Fruit fly (Drosophila melanogaster) whole organism, prepupa: ENCODE data around the gene CG31415.

Source experiments
- Blimp-1 ChIP-seq: fragments of 200-800 bp; sonication (Bioruptor generic); optimal IDR thresholded peaks from 3 replicates; lab custom pipeline; 2017; ENCODE audit warnings: missing biosample characterization, missing genetic modification characterization, mild to moderate bottlenecking, moderate library complexity, missing genetic modification reagents
- CG10631 ChIP-seq: fragments of 200-800 bp; sonication (Bioruptor generic); optimal IDR thresholded peaks from 2 replicates; lab custom pipeline; 2016; ENCODE audit warnings: missing biosample characterization, missing genetic modification characterization
- CG10669 ChIP-seq: fragments of 200-800 bp; sonication (Bioruptor generic); optimal IDR thresholded peaks from 3 replicates; lab custom pipeline; 2018; ENCODE audit warnings: missing biosample characterization, mild to moderate bottlenecking, missing genetic modification characterization, moderate library complexity
- CG11762 ChIP-seq: fragments of 200-800 bp; sonication (Bioruptor generic); optimal IDR thresholded peaks from 3 replicates; lab custom pipeline; 2016; ENCODE audit warnings: missing biosample characterization, missing genetic modification characterization; ENCODE audit not compliant: insufficient read depth
- CG11902 ChIP-seq: fragments of 200-800 bp; sonication (Bioruptor generic); optimal IDR thresholded peaks from 3 replicates; lab custom pipeline; 2016; ENCODE audit warnings: missing biosample characterization, missing genetic modification characterization
- CG16779 ChIP-seq: fragments of 200-800 bp; sonication (Bioruptor generic); optimal IDR thresholded peaks from 3 replicates; lab custom pipeline; 2017; ENCODE audit warnings: missing biosample characterization, mild to moderate bottlenecking, missing genetic modification characterization
- CG34406 ChIP-seq: fragments of 200-800 bp; sonication (Bioruptor generic); optimal IDR thresholded peaks from 3 replicates; lab custom pipeline; 2016; ENCODE audit warnings: missing biosample characterization, missing genetic modification characterization
- CG3919 ChIP-seq: fragments of 200-800 bp; sonication (Bioruptor generic); optimal IDR thresholded peaks from 3 replicates; lab custom pipeline; 2016; ENCODE audit warnings: missing biosample characterization, missing genetic modification characterization
- CG4318 ChIP-seq: fragments of 200-800 bp; sonication (Bioruptor generic); optimal IDR thresholded peaks from 3 replicates; lab custom pipeline; 2017; ENCODE audit warnings: missing biosample characterization, mild to moderate bottlenecking, missing genetic modification characterization
- CG6163 ChIP-seq: fragments of 200-800 bp; sonication (Bioruptor generic); IDR thresholded peaks from 3 replicates; pipeline ENCODE4 v1.3.6; 2022; ENCODE audit warnings: missing biosample characterization, missing genetic modification characterization
- CG6276 ChIP-seq: fragments of 200-800 bp; sonication (Bioruptor generic); optimal IDR thresholded peaks from 2 replicates; lab custom pipeline; 2017; ENCODE audit warnings: missing biosample characterization, mild to moderate bottlenecking, missing genetic modification characterization
- CG6792 ChIP-seq: fragments of 200-800 bp; sonication (Bioruptor generic); optimal IDR thresholded peaks from 3 replicates; lab custom pipeline; 2016; ENCODE audit warnings: missing biosample characterization, missing genetic modification characterization
- CG6854 ChIP-seq: fragments of 200-800 bp; sonication (Bioruptor generic); optimal IDR thresholded peaks from 2 replicates; lab custom pipeline; 2017; ENCODE audit warnings: missing biosample characterization, mild to moderate bottlenecking, missing genetic modification characterization
- CG7368 ChIP-seq: fragments of 200-800 bp; sonication (Bioruptor generic); optimal IDR thresholded peaks from 3 replicates; lab custom pipeline; 2016; ENCODE audit warnings: missing biosample characterization, missing genetic modification characterization
- CG8119 ChIP-seq: fragments of 200-800 bp; sonication (Bioruptor generic); IDR thresholded peaks from 3 replicates; pipeline ENCODE4 v1.3.6; 2022; ENCODE audit warnings: missing biosample characterization, missing genetic modification characterization
- CG8319 ChIP-seq: fragments of 200-800 bp; sonication (Bioruptor generic); optimal IDR thresholded peaks from 3 replicates; lab custom pipeline; 2016; ENCODE audit warnings: missing biosample characterization, missing genetic modification characterization
- CG9139 ChIP-seq: fragments of 200-800 bp; sonication (Bioruptor generic); optimal IDR thresholded peaks from 3 replicates; lab custom pipeline; 2017; ENCODE audit warnings: missing biosample characterization, mild to moderate bottlenecking, missing genetic modification characterization
- Eip75B ChIP-seq: fragments of 200-800 bp; sonication (Bioruptor generic); optimal IDR thresholded peaks from 3 replicates; lab custom pipeline; 2016; ENCODE audit warnings: missing biosample characterization, missing genetic modification characterization
- Eip78C ChIP-seq: fragments of 200-800 bp; sonication (Bioruptor generic); peaks from one replicate; lab custom pipeline; 2016; ENCODE audit warnings: missing biosample characterization, missing genetic modification characterization
- Ets21C ChIP-seq: fragments of 200-800 bp; sonication (Bioruptor generic); optimal IDR thresholded peaks from 3 replicates; lab custom pipeline; 2016; ENCODE audit warnings: missing biosample characterization, missing genetic modification characterization
- Ets96B ChIP-seq: fragments of 200-800 bp; optimal IDR thresholded peaks from 2 replicates; lab custom pipeline; 2019; ENCODE audit warnings: missing biosample characterization, mild to moderate bottlenecking, missing genetic modification characterization, moderate library complexity
- Gug ChIP-seq: fragments of 200-800 bp; sonication (Bioruptor generic); IDR thresholded peaks from 2 replicates; pipeline ENCODE4 v1.3.6; 2022; ENCODE audit warnings: missing biosample characterization, missing genetic modification characterization
- Hr38 ChIP-seq: sonication (Bioruptor generic); optimal IDR thresholded peaks from 2 replicates; lab custom pipeline; 2016; ENCODE audit warnings: missing biosample characterization, missing genetic modification characterization
- Hr39 ChIP-seq: fragments of 200-800 bp; sonication (Bioruptor generic); optimal IDR thresholded peaks from 2 replicates; lab custom pipeline; 2016; ENCODE audit warnings: missing biosample characterization, missing genetic modification characterization
- Hr4 ChIP-seq: fragments of 200-800 bp; sonication (Bioruptor generic); optimal IDR thresholded peaks from 3 replicates; lab custom pipeline; 2016; ENCODE audit warnings: missing biosample characterization, missing genetic modification characterization
- Lpt ChIP-seq: fragments of 200-800 bp; sonication (Bioruptor generic); optimal IDR thresholded peaks from 3 replicates; lab custom pipeline; 2016; ENCODE audit warnings: missing biosample characterization, missing genetic modification characterization
- Met ChIP-seq: fragments of 200-800 bp; sonication (Bioruptor generic); optimal IDR thresholded peaks from 3 replicates; lab custom pipeline; 2016; ENCODE audit warnings: missing biosample characterization, missing genetic modification characterization
- OdsH ChIP-seq: fragments of 200-800 bp; sonication (Bioruptor generic); optimal IDR thresholded peaks from 3 replicates; lab custom pipeline; 2016; ENCODE audit warnings: missing biosample characterization, missing genetic modification characterization
- Smox ChIP-seq: fragments of 200-800 bp; sonication (Bioruptor generic); optimal IDR thresholded peaks from 3 replicates; lab custom pipeline; 2016; ENCODE audit warnings: missing biosample characterization, missing genetic modification characterization
- Sox102F ChIP-seq: fragments of 200-800 bp; sonication (Bioruptor generic); optimal IDR thresholded peaks from 2 replicates; lab custom pipeline; 2016; ENCODE audit warnings: missing biosample characterization, mild to moderate bottlenecking, missing genetic modification characterization
- Sox15 ChIP-seq: fragments of 200-800 bp; sonication (Bioruptor generic); optimal IDR thresholded peaks from 3 replicates; lab custom pipeline; 2016; ENCODE audit warnings: missing biosample characterization, missing genetic modification characterization
- achi ChIP-seq: fragments of 200-800 bp; sonication (Bioruptor generic); optimal IDR thresholded peaks from 3 replicates; lab custom pipeline; 2016; ENCODE audit warnings: missing biosample characterization, missing genetic modification characterization
- cyc ChIP-seq: fragments of 200-800 bp; sonication (Bioruptor generic); optimal IDR thresholded peaks from 3 replicates; lab custom pipeline; 2016; ENCODE audit warnings: missing biosample characterization, missing genetic modification characterization
- dac ChIP-seq: fragments of 200-800 bp; sonication (Bioruptor generic); optimal IDR thresholded peaks from 2 replicates; lab custom pipeline; 2017; ENCODE audit warnings: missing biosample characterization, mild to moderate bottlenecking, missing genetic modification characterization
- dsx ChIP-seq: fragments of 200-800 bp; optimal IDR thresholded peaks from 3 replicates; lab custom pipeline; 2019; ENCODE audit warnings: missing biosample characterization, mild to moderate bottlenecking, missing genetic modification characterization, moderate library complexity; ENCODE audit not compliant: poor library complexity, severe bottlenecking
- eg ChIP-seq: fragments of 200-800 bp; sonication (Bioruptor generic); IDR thresholded peaks from 3 replicates; pipeline ENCODE4 v1.3.6; 2022; ENCODE audit warnings: missing biosample characterization, missing genetic modification characterization
- esn ChIP-seq: fragments of 200-800 bp; sonication (Bioruptor generic); optimal IDR thresholded peaks from 2 replicates; lab custom pipeline; 2016; ENCODE audit warnings: missing biosample characterization, mild to moderate bottlenecking, missing genetic modification characterization, moderate library complexity
- fd59A ChIP-seq: fragments of 200-800 bp; sonication (Bioruptor generic); optimal IDR thresholded peaks from 2 replicates; lab custom pipeline; 2017; ENCODE audit warnings: missing biosample characterization, mild to moderate bottlenecking, missing genetic modification characterization, missing genetic modification reagents
- lz ChIP-seq: fragments of 200-800 bp; sonication (Bioruptor generic); optimal IDR thresholded peaks from 3 replicates; lab custom pipeline; 2016; ENCODE audit warnings: missing biosample characterization, missing genetic modification characterization
- salr ChIP-seq, 2 experiments: fragments of 200-800 bp; sonication (Bioruptor generic); optimal IDR thresholded peaks; 3 replicates each; lab custom pipeline; 2016 to 2018; ENCODE audit warnings: missing biosample characterization in 2 of 2, missing genetic modification characterization in 2 of 2, mild to moderate bottlenecking in 1 of 2
- spab ChIP-seq: fragments of 200-800 bp; sonication (Bioruptor generic); optimal IDR thresholded peaks from 2 replicates; lab custom pipeline; 2017; ENCODE audit warnings: missing biosample characterization, mild to moderate bottlenecking, missing genetic modification characterization, missing genetic modification reagents
- ss ChIP-seq, 2 experiments: fragments of 200-800 bp; sonication (Bioruptor generic); optimal IDR thresholded peaks; 2 replicates in 1 of 2; 3 replicates in 1 of 2; lab custom pipeline; 2017 to 2018; ENCODE audit warnings: mild to moderate bottlenecking in 2 of 2, missing biosample characterization in 2 of 2, missing genetic modification characterization in 2 of 2, moderate library complexity in 1 of 2
- svp ChIP-seq: fragments of 200-800 bp; sonication (Bioruptor generic); peaks from one replicate; lab custom pipeline; 2016; ENCODE audit warnings: missing biosample characterization, missing genetic modification characterization
- topi ChIP-seq: fragments of 200-800 bp; sonication (Bioruptor generic); optimal IDR thresholded peaks from 3 replicates; lab custom pipeline; 2016; ENCODE audit warnings: missing biosample characterization, missing genetic modification characterization
- vri ChIP-seq: fragments of 200-800 bp; sonication (Bioruptor generic); optimal IDR thresholded peaks from 3 replicates; lab custom pipeline; 2016; ENCODE audit warnings: missing biosample characterization, mild to moderate bottlenecking, missing genetic modification characterization

CG31415 gene

DNA sequence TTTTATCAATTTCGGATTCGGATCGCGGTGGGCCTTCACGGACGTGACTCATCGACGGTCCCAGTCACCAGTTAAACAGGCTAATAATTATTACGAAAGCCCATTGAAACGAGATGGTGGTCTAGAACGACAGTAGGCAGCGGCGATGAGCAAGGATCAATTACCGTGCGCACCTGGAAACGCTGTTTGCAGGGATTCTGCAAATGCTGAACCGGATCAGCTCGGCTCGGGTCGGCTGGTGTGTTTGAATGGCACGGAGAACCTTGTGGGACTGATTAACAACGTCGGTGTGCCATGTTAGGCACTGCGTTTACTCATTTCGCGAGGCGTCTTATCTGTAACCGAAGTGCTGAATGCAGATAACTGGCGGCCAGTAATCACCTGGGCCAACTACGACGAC lies 30.8 kb downstream of the CG31415 start, which contains the start of gene Whamy:
Whamy (minus strand) TSS at position 273 of the 400 bp plus-strand sequence.
- TF ChIP-seq svp (GFP tag; lab: Kevin White, UChicago): peak; percentile 72
- no peak for TF ChIP-seq dsx (GFP tag; lab: Kevin White, UChicago)
- no peak for TF ChIP-seq CG11902 (GFP tag; lab: Kevin White, UChicago)
- peak; percentile 88 for TF ChIP-seq vri (GFP tag; lab: Kevin White, UChicago)
- no peak for TF ChIP-seq achi (GFP tag; lab: Kevin White, UChicago)
- TF ChIP-seq OdsH (GFP tag; lab: Kevin White, UChicago): no peak
- peak in 1 of 2 experiments; percentile 8 for TF ChIP-seq ss (GFP tag; optimal IDR thresholded peaks at IDR 0.05; lab: Kevin White, UChicago)
- TF ChIP-seq CG34406 (GFP tag; lab: Kevin White, UChicago): no peak
- TF ChIP-seq Lpt: no peak
- no peak for TF ChIP-seq CG10631
- no peak for TF ChIP-seq Ets96B (tag; lab: Kevin White, UChicago)
- TF ChIP-seq cyc (GFP tag; lab: Kevin White, UChicago): no peak
- TF ChIP-seq Ets21C (GFP tag; lab: Kevin White, UChicago): no peak
- no peak for TF ChIP-seq Hr39 (GFP tag; lab: Kevin White, UChicago)
- no peak for TF ChIP-seq CG8119 (GFP tag; lab: Robert Waterston, UW)
- no peak for TF ChIP-seq Eip75B (GFP tag; lab: Kevin White, UChicago)
- no peak for TF ChIP-seq CG7368 (GFP tag; lab: Kevin White, UChicago)
- peak; percentile 13 for TF ChIP-seq topi (GFP tag; lab: Kevin White, UChicago)
- no peak for TF ChIP-seq CG6276 (GFP tag; lab: Kevin White, UChicago)
- no peak for TF ChIP-seq Sox15 (GFP tag; lab: Kevin White, UChicago)
- TF ChIP-seq Met (GFP tag; lab: Kevin White, UChicago): no peak
- peak; percentile 26 for TF ChIP-seq Eip78C (GFP tag; lab: Kevin White, UChicago)
- no peak for TF ChIP-seq Gug (GFP tag; lab: Robert Waterston, UW)
- TF ChIP-seq Hr38 (GFP tag; lab: Kevin White, UChicago): no peak
- no peak for TF ChIP-seq dac (GFP tag; lab: Kevin White, UChicago)
- peak; percentile 12 for TF ChIP-seq CG16779 (tag; lab: Kevin White, UChicago)
- no peak for TF ChIP-seq CG6854
- TF ChIP-seq CG8319 (GFP tag; lab: Kevin White, UChicago): no peak

dm6 chr3R:9774821-9775220 lies 31.5 kb downstream of the CG31415 start, which contains the start of gene topi:
TSS of gene topi (plus strand) at chr3R:9775121.
- TF ChIP-seq CG3919 (GFP tag; lab: Kevin White, UChicago): no peak
- no peak for TF ChIP-seq CG10669
- no peak for TF ChIP-seq topi (GFP tag; lab: Kevin White, UChicago)
- TF ChIP-seq Blimp-1: no peak
- TF ChIP-seq CG8119 (GFP tag; lab: Robert Waterston, UW): no peak
- TF ChIP-seq Hr39 (GFP tag; lab: Kevin White, UChicago): no peak
- no peak for TF ChIP-seq CG8319 (GFP tag; lab: Kevin White, UChicago)
- TF ChIP-seq CG4318 (GFP tag; lab: Kevin White, UChicago): no peak
- TF ChIP-seq Hr4: no peak
- TF ChIP-seq CG11762 (GFP tag; lab: Kevin White, UChicago): no peak
- TF ChIP-seq Lpt: no peak
- no peak for TF ChIP-seq CG9139
- TF ChIP-seq dsx (GFP tag; lab: Kevin White, UChicago): no peak
- no peak for TF ChIP-seq eg (GFP tag; lab: Robert Waterston, UW)
- no peak for TF ChIP-seq Smox
- no peak for TF ChIP-seq Eip78C (GFP tag; lab: Kevin White, UChicago)
- no peak for TF ChIP-seq cyc (GFP tag; lab: Kevin White, UChicago)

- peak in 1 of 2 experiments; percentile 58 for TF ChIP-seq salr (GFP tag; optimal IDR thresholded peaks at IDR 0.05; lab: Kevin White, UChicago)
- peak; percentile 26 for TF ChIP-seq CG11902 (GFP tag; lab: Kevin White, UChicago)
- TF ChIP-seq eg (GFP tag; lab: Robert Waterston, UW): 0 out of 3 replicates have a peak, but pooled peaks have one; percentile 44
- peak; percentile 51 for TF ChIP-seq OdsH (GFP tag; lab: Kevin White, UChicago)
- peak; percentile 57 for TF ChIP-seq Eip75B (GFP tag; lab: Kevin White, UChicago)
- TF ChIP-seq Hr38 (GFP tag; lab: Kevin White, UChicago): peak; percentile 4
- no peak for TF ChIP-seq spab (GFP tag; lab: Kevin White, UChicago)
- no peak for TF ChIP-seq CG8119 (GFP tag; lab: Robert Waterston, UW)
- peak; percentile 73 for TF ChIP-seq CG3919 (GFP tag; lab: Kevin White, UChicago)
- TF ChIP-seq CG6276 (GFP tag; lab: Kevin White, UChicago): no peak
- peak; percentile 77 for TF ChIP-seq esn (GFP tag; lab: Kevin White, UChicago)
- peak; percentile 38 for TF ChIP-seq CG6792
- no peak for TF ChIP-seq Ets21C (GFP tag; lab: Kevin White, UChicago)
- TF ChIP-seq lz: peak; percentile 70
- TF ChIP-seq fd59A: no peak
- TF ChIP-seq achi (GFP tag; lab: Kevin White, UChicago): peak; percentile 29
- TF ChIP-seq Blimp-1: peak; percentile 39
- peak; percentile 53; the same call in 2 of the 3 replicates for TF ChIP-seq CG6163 (GFP tag; lab: Robert Waterston, UW)
- no peak for TF ChIP-seq dac (GFP tag; lab: Kevin White, UChicago)
- no peak for TF ChIP-seq CG16779 (tag; lab: Kevin White, UChicago)
- peak; percentile 50 for TF ChIP-seq Sox102F (GFP tag; lab: Kevin White, UChicago)
Measured at dm6 chr3R:9777941-9778360, 34.6 kb downstream of the CG31415 start, which contains the start of gene RpS29. TSS of gene RpS29 (plus strand) at chr3R:9778042.
